Fruit fly (Drosophila melanogaster) whole organism, embryonic: ENCODE data around the gene CG10435.
A peak's percentile ranks its signal among the peaks of the same experiment; 100 is the strongest.

Experiments used
- Atf3 ChIP-seq: fragments of 200-800 bp; sonication (Bioruptor generic); optimal IDR thresholded peaks from 3 replicates; lab custom pipeline; 2016; ENCODE audit warnings: missing biosample characterization, missing genetic modification characterization
- Bgb ChIP-seq: fragments of 200-800 bp; sonication (Bioruptor generic); IDR thresholded peaks from 2 replicates; pipeline ENCODE4 v1.3.6; 2022; ENCODE audit warnings: missing biosample characterization, missing genetic modification characterization; ENCODE audit not compliant: partially characterized antibody
- C15 ChIP-seq: fragments of 200-800 bp; sonication (Bioruptor generic); IDR thresholded peaks from 3 replicates; pipeline ENCODE4 v1.3.6; 2022; ENCODE audit warnings: missing biosample characterization, missing genetic modification characterization
- CG1024 ChIP-seq: fragments of 200-800 bp; sonication (Bioruptor generic); IDR thresholded peaks from 2 replicates; pipeline ENCODE4 v1.3.6; 2022; ENCODE audit warnings: missing biosample characterization, missing genetic modification characterization
- CG14014 ChIP-seq: fragments of 200-800 bp; sonication (Bioruptor generic); IDR thresholded peaks from 2 replicates; pipeline ENCODE4 v1.3.6; 2022; ENCODE audit warnings: missing biosample characterization, missing genetic modification characterization
- CG1603 ChIP-seq: fragments of 200-800 bp; sonication (Bioruptor generic); optimal IDR thresholded peaks from 2 replicates; lab custom pipeline; 2019; ENCODE audit warnings: missing biosample characterization, mild to moderate bottlenecking, missing genetic modification characterization, moderate library complexity
- CG16815 ChIP-seq: fragments of 200-800 bp; sonication (Bioruptor generic); optimal IDR thresholded peaks from 3 replicates; lab custom pipeline; 2017; ENCODE audit warnings: missing biosample characterization, mild to moderate bottlenecking, missing genetic modification characterization
- CG17829 ChIP-seq: fragments of 200-800 bp; optimal IDR thresholded peaks from 2 replicates; lab custom pipeline; 2019; ENCODE audit warnings: missing biosample characterization, mild to moderate bottlenecking, missing genetic modification characterization, moderate library complexity
- CG2875 ChIP-seq: fragments of 200-800 bp; sonication (Bioruptor generic); optimal IDR thresholded peaks from 2 replicates; lab custom pipeline; 2017; ENCODE audit warnings: missing biosample characterization, mild to moderate bottlenecking, missing genetic modification characterization, missing genetic modification reagents
- CG31365 ChIP-seq: fragments of 200-800 bp; sonication (Bioruptor generic); optimal IDR thresholded peaks from 2 replicates; lab custom pipeline; 2018; ENCODE audit warnings: missing biosample characterization, mild to moderate bottlenecking, missing genetic modification characterization
- CG33213 ChIP-seq: fragments of 200-800 bp; sonication (Bioruptor generic); optimal IDR thresholded peaks from 3 replicates; lab custom pipeline; 2016; ENCODE audit warnings: missing biosample characterization, missing genetic modification characterization
- CG34422 ChIP-seq: fragments of 200-800 bp; sonication (Bioruptor generic); IDR thresholded peaks from 3 replicates; pipeline ENCODE4 v1.3.6; 2022; ENCODE audit warnings: missing biosample characterization, missing genetic modification characterization
- CG4617 ChIP-seq: fragments of 200-800 bp; sonication (Bioruptor generic); optimal IDR thresholded peaks from 3 replicates; lab custom pipeline; 2016; ENCODE audit warnings: missing biosample characterization, missing genetic modification characterization, borderline replicate concordance
- CG6854 ChIP-seq: fragments of 200-800 bp; sonication (Bioruptor generic); optimal IDR thresholded peaks from 3 replicates; lab custom pipeline; 2017; ENCODE audit warnings: missing biosample characterization, mild to moderate bottlenecking, missing genetic modification characterization
- CG7372 ChIP-seq: fragments of 200-800 bp; sonication (Bioruptor generic); IDR thresholded peaks from 2 replicates; pipeline ENCODE4 v1.3.6; 2022; ENCODE audit warnings: missing biosample characterization, missing genetic modification characterization
- CG8281 ChIP-seq: fragments of 200-800 bp; sonication (Bioruptor generic); optimal IDR thresholded peaks from 2 replicates; lab custom pipeline; 2018; ENCODE audit warnings: missing biosample characterization, mild to moderate bottlenecking, missing genetic modification characterization, moderate library complexity
- CG8359 ChIP-seq: fragments of 200-800 bp; sonication (Bioruptor generic); optimal IDR thresholded peaks from 2 replicates; lab custom pipeline; 2017; ENCODE audit warnings: missing biosample characterization, mild to moderate bottlenecking, missing genetic modification characterization, borderline replicate concordance
- CG8924 ChIP-seq: fragments of 200-800 bp; optimal IDR thresholded peaks from 3 replicates; lab custom pipeline; 2019; ENCODE audit warnings: missing biosample characterization, mild to moderate bottlenecking, missing genetic modification characterization, moderate library complexity
- CTCF ChIP-seq: fragments of 200-800 bp; sonication (Bioruptor generic); optimal IDR thresholded peaks from 2 replicates; lab custom pipeline; 2017; ENCODE audit warnings: missing biosample characterization, mild to moderate bottlenecking, missing genetic modification characterization, moderate library complexity
- D19A ChIP-seq: fragments of 200-800 bp; optimal IDR thresholded peaks from 3 replicates; lab custom pipeline; 2019; ENCODE audit warnings: missing biosample characterization, mild to moderate bottlenecking, missing genetic modification characterization, moderate library complexity
- Dad ChIP-seq: fragments of 200-800 bp; sonication (Bioruptor generic); optimal IDR thresholded peaks from 3 replicates; lab custom pipeline; 2016; ENCODE audit warnings: missing biosample characterization, missing genetic modification characterization
- Ets97D ChIP-seq: fragments of 200-800 bp; sonication (Bioruptor generic); optimal IDR thresholded peaks from 3 replicates; lab custom pipeline; 2016; ENCODE audit warnings: missing biosample characterization, missing genetic modification characterization
- Hey ChIP-seq: fragments of 200-800 bp; sonication (Bioruptor generic); optimal IDR thresholded peaks from 3 replicates; lab custom pipeline; 2018; ENCODE audit warnings: missing biosample characterization, mild to moderate bottlenecking, missing genetic modification characterization
- Hr51 ChIP-seq, 2 experiments: fragments of 200-800 bp; sonication (Bioruptor generic); optimal IDR thresholded peaks; 2 replicates in 1 of 2; 3 replicates in 1 of 2; lab custom pipeline; 2016 to 2018; ENCODE audit warnings: missing biosample characterization in 2 of 2, missing genetic modification characterization in 2 of 2, mild to moderate bottlenecking in 1 of 2, moderate library complexity in 1 of 2
- Oli ChIP-seq: fragments of 200-800 bp; sonication (Bioruptor generic); optimal IDR thresholded peaks from 2 replicates; lab custom pipeline; 2018; ENCODE audit warnings: missing biosample characterization, mild to moderate bottlenecking, missing genetic modification characterization, moderate library complexity
- Opbp ChIP-seq: fragments of 200-800 bp; sonication (Bioruptor generic); IDR thresholded peaks from 3 replicates; pipeline ENCODE4 v1.3.6; 2022; ENCODE audit warnings: missing biosample characterization, missing genetic modification characterization; ENCODE audit not compliant: partially characterized antibody
- Taf1 ChIP-seq: fragments of 200-800 bp; sonication (Bioruptor generic); IDR thresholded peaks from 2 replicates; pipeline ENCODE4 v1.3.6; 2022; ENCODE audit warnings: missing biosample characterization, missing genetic modification characterization
- caup ChIP-seq: fragments of 200-800 bp; sonication (Bioruptor generic); optimal IDR thresholded peaks from 3 replicates; lab custom pipeline; 2017; ENCODE audit warnings: missing biosample characterization, mild to moderate bottlenecking, missing genetic modification characterization, moderate library complexity; ENCODE audit not compliant: severe bottlenecking
- cg ChIP-seq: fragments of 200-800 bp; sonication (Bioruptor generic); optimal IDR thresholded peaks from 3 replicates; lab custom pipeline; 2019; ENCODE audit warnings: missing biosample characterization, mild to moderate bottlenecking, missing genetic modification characterization, moderate library complexity
- crol ChIP-seq: fragments of 200-800 bp; sonication (Bioruptor generic); IDR thresholded peaks from 2 replicates; pipeline ENCODE4 v1.3.6; 2022; ENCODE audit warnings: missing biosample characterization, missing genetic modification characterization
- dimm ChIP-seq: fragments of 200-800 bp; sonication (Bioruptor generic); IDR thresholded peaks from 2 replicates; pipeline ENCODE4 v1.3.6; 2022; ENCODE audit warnings: missing biosample characterization, missing genetic modification characterization
- dmrt11E ChIP-seq: fragments of 200-800 bp; sonication (Bioruptor generic); optimal IDR thresholded peaks from 3 replicates; lab custom pipeline; 2018; ENCODE audit warnings: missing biosample characterization, mild to moderate bottlenecking, missing genetic modification characterization, moderate library complexity
- en ChIP-seq: fragments of 200-800 bp; sonication (Bioruptor generic); optimal IDR thresholded peaks from 2 replicates; lab custom pipeline; 2016; ENCODE audit warnings: missing biosample characterization, missing genetic modification characterization
- gro ChIP-seq: fragments of 200-800 bp; sonication (Bioruptor generic); optimal IDR thresholded peaks from 2 replicates; lab custom pipeline; 2016; ENCODE audit warnings: missing biosample characterization, missing genetic modification characterization
- kni ChIP-seq: fragments of 200-800 bp; sonication (Bioruptor generic); optimal IDR thresholded peaks from 3 replicates; lab custom pipeline; 2017; ENCODE audit warnings: mild to moderate bottlenecking, missing biosample characterization, missing genetic modification reagents, missing genetic modification characterization
- lov ChIP-seq, 2 experiments: fragments of 200-800 bp in 1 of 2; fragments of >200 bp in 1 of 2; sonication (Bioruptor generic) in 1 of 2; IDR thresholded peaks in 1 of 2; optimal IDR thresholded peaks in 1 of 2; 2 replicates in 1 of 2; 3 replicates in 1 of 2; pipeline versions ENCODE4 v1.3.6 to Lab custom; 2017 to 2022; ENCODE audit warnings: missing biosample characterization in 1 of 2, missing genetic modification characterization in 1 of 2
- mld ChIP-seq: fragments of 200-800 bp; sonication (Bioruptor generic); IDR thresholded peaks from 3 replicates; pipeline ENCODE4 v1.3.6; 2022; ENCODE audit warnings: missing biosample characterization, missing genetic modification characterization; ENCODE audit not compliant: partially characterized antibody
- onecut ChIP-seq: fragments of 200-800 bp; sonication (Bioruptor generic); IDR thresholded peaks from 2 replicates; pipeline ENCODE4 v1.3.6; 2022; ENCODE audit warnings: missing biosample characterization, missing genetic modification characterization
- otp ChIP-seq: fragments of 200-800 bp; sonication (Bioruptor generic); IDR thresholded peaks from 3 replicates; pipeline ENCODE4, ENCODE4 v1.3.6; 2022; ENCODE audit warnings: missing biosample characterization, missing genetic modification characterization
- p53 ChIP-seq: fragments of 200-800 bp; sonication (Bioruptor generic); optimal IDR thresholded peaks from 2 replicates; lab custom pipeline; 2016; ENCODE audit warnings: missing biosample characterization, missing genetic modification characterization
- prd ChIP-seq, 3 experiments: fragments of >200 bp in 2 of 3; fragments of 200-800 bp in 1 of 3; sonication (Bioruptor generic) in 1 of 3; optimal IDR thresholded peaks in 2 of 3; IDR thresholded peaks in 1 of 3; 2 replicates in 2 of 3; 3 replicates in 1 of 3; pipeline versions ENCODE4 v1.3.6 to Lab custom; 2017 to 2022; ENCODE audit warnings: missing biosample characterization in 1 of 3, missing genetic modification characterization in 1 of 3
- pros ChIP-seq: fragments of 200-800 bp; sonication (Bioruptor generic); optimal IDR thresholded peaks from 3 replicates; lab custom pipeline; 2019; ENCODE audit warnings: missing biosample characterization, mild to moderate bottlenecking, missing genetic modification characterization, moderate library complexity
- row ChIP-seq: fragments of 200-800 bp; sonication (Bioruptor generic); IDR thresholded peaks from 3 replicates; pipeline ENCODE4 v1.3.6; 2022; ENCODE audit warnings: missing biosample characterization, missing genetic modification characterization
- run ChIP-seq: fragments of 200-800 bp; sonication (Bioruptor generic); optimal IDR thresholded peaks from 3 replicates; lab custom pipeline; 2018; ENCODE audit warnings: missing biosample characterization, mild to moderate bottlenecking, missing genetic modification characterization
- trh ChIP-seq: fragments of 200-800 bp; sonication (Bioruptor generic); optimal IDR thresholded peaks from 2 replicates; lab custom pipeline; 2016; ENCODE audit warnings: missing biosample characterization, missing genetic modification characterization
- tx ChIP-seq: fragments of 200-800 bp; sonication (Bioruptor generic); optimal IDR thresholded peaks from 2 replicates; lab custom pipeline; 2016; ENCODE audit warnings: missing biosample characterization, missing genetic modification characterization
- wor ChIP-seq: fragments of 200-800 bp; sonication (Bioruptor generic); IDR thresholded peaks from 2 replicates; pipeline ENCODE4 v1.3.6; 2022; ENCODE audit warnings: missing biosample characterization, missing genetic modification characterization
- zfh2 ChIP-seq: fragments of 200-800 bp; sonication (Bioruptor generic); optimal IDR thresholded peaks from 2 replicates; lab custom pipeline; 2016; ENCODE audit warnings: missing biosample characterization, missing genetic modification characterization

The CG10435 gene

dm6 chr3R:8037896-8038295 lies 24.9 kb upstream of the CG10435 start (continued):
- TF ChIP-seq Ets97D (GFP tag; lab: Kevin White, UChicago), result no peak
- TF ChIP-seq Opbp (GFP tag; lab: Robert Waterston, UW), result no peak
- no peak for TF ChIP-seq onecut (GFP tag; lab: Robert Waterston, UW)
- no peak for TF ChIP-seq C15
- TF ChIP-seq CG14014 (GFP tag; lab: Robert Waterston, UW), result no peak
- no peak for TF ChIP-seq en
- no peak for TF ChIP-seq prd (optimal IDR thresholded peaks at IDR 0.05; lab: Kevin White, UChicago)
- peak; percentile 51; the same call in 1 of the 3 replicates for TF ChIP-seq prd (GFP tag; IDR thresholded peaks at IDR 0.05; lab: Robert Waterston, UW)
- peak; percentile 20 for TF ChIP-seq CG17829 (tag; lab: Kevin White, UChicago)
- no peak for TF ChIP-seq wor (GFP tag; lab: Robert Waterston, UW)
- TF ChIP-seq crol (GFP tag; lab: Robert Waterston, UW), result no peak
- no peak for TF ChIP-seq tx
- TF ChIP-seq Hr51 (GFP tag; optimal IDR thresholded peaks at IDR 0.05; lab: Kevin White, UChicago), result no peak
- TF ChIP-seq CG33213, result no peak
- no peak for TF ChIP-seq D19A
- no peak for TF ChIP-seq run
- TF ChIP-seq CTCF (GFP tag; lab: Kevin White, UChicago), result no peak
- no peak for TF ChIP-seq Bgb (GFP tag; lab: Robert Waterston, UW)
- no peak for TF ChIP-seq CG7372
- TF ChIP-seq CG6854 (GFP tag; lab: Kevin White, UChicago), result no peak
- 0 out of 3 replicates have a peak, but pooled peaks have one; percentile 11 for TF ChIP-seq row (GFP tag; lab: Robert Waterston, UW)
- no peak for TF ChIP-seq kni (GFP tag; lab: Kevin White, UChicago)
- no peak for TF ChIP-seq Oli (tag; lab: Kevin White, UChicago)
- no peak for TF ChIP-seq CG4617 (GFP tag; lab: Kevin White, UChicago)
- TF ChIP-seq pros (GFP tag; lab: Kevin White, UChicago), result no peak
- no peak for TF ChIP-seq trh (GFP tag; lab: Kevin White, UChicago)
- no peak for TF ChIP-seq lov (optimal IDR thresholded peaks at IDR 0.05; lab: Kevin White, UChicago)
- TF ChIP-seq lov (GFP tag; IDR thresholded peaks at IDR 0.05; lab: Robert Waterston, UW), result no peak
- TF ChIP-seq CG2875 (GFP tag; lab: Kevin White, UChicago), result no peak
- no peak for TF ChIP-seq Taf1 (GFP tag; lab: Robert Waterston, UW)
- no peak for TF ChIP-seq Atf3 (GFP tag; lab: Kevin White, UChicago)
- no peak for TF ChIP-seq CG8924
- TF ChIP-seq cg, result no peak
- TF ChIP-seq CG8281 (tag; lab: Kevin White, UChicago), result no peak
- no peak for TF ChIP-seq CG16815
- TF ChIP-seq otp (GFP tag; lab: Robert Waterston, UW), result no peak
- no peak for TF ChIP-seq CG8359 (GFP tag; lab: Kevin White, UChicago)
- TF ChIP-seq Dad (GFP tag; lab: Kevin White, UChicago), result no peak
- no peak for TF ChIP-seq mld (GFP tag; lab: Robert Waterston, UW)
- no peak for TF ChIP-seq CG31365 (tag; lab: Kevin White, UChicago)
- no peak for TF ChIP-seq gro
- no peak for TF ChIP-seq dimm (GFP tag; lab: Robert Waterston, UW)
- TF ChIP-seq Hey, result no peak
- TF ChIP-seq p53 (GFP tag; lab: Kevin White, UChicago), result no peak
- peak; percentile 45 for TF ChIP-seq CG1603
- TF ChIP-seq caup (GFP tag; lab: Kevin White, UChicago), result no peak
- no peak for TF ChIP-seq CG34422
- TF ChIP-seq CG1024 (GFP tag; lab: Robert Waterston, UW), result peak; percentile 55
- TF ChIP-seq dmrt11E (tag; lab: Kevin White, UChicago), result no peak
- no peak for TF ChIP-seq zfh2 (GFP tag; lab: Kevin White, UChicago)
